Worm (Caenorhabditis elegans) whole organism, mixed stage, embryonic: ENCODE data around the gene epic-3.
A peak's percentile ranks its signal among the peaks of the same experiment; 100 is the strongest.

Experiments
- M03D4.4 ChIP-seq: sonication (generic microtip); optimal IDR thresholded peaks from 2 replicates; lab custom pipeline; 2017; ENCODE audit warnings: mild to moderate bottlenecking, missing genetic modification characterization, missing compliant biosample characterization
- bed-3 ChIP-seq: fragments of 200-800 bp; sonication (Bioruptor generic); optimal IDR thresholded peaks from 3 replicates; lab custom pipeline; 2018; ENCODE audit warnings: mild to moderate bottlenecking, missing genetic modification characterization, moderate library complexity, missing compliant biosample characterization
- blmp-1 ChIP-seq: fragments of 150-350 bp; optimal IDR thresholded peaks from 2 replicates; lab custom pipeline; 2014; ENCODE audit warnings: missing biosample characterization, missing genetic modification characterization
- ceh-39 ChIP-seq: fragments of 150-350 bp; optimal IDR thresholded peaks from 2 replicates; lab custom pipeline; 2014; ENCODE audit warnings: missing biosample characterization, missing genetic modification characterization
- ceh-43 ChIP-seq: fragments of 200-800 bp; sonication (Bioruptor generic); optimal IDR thresholded peaks from 2 replicates; lab custom pipeline; 2018; ENCODE audit warnings: mild to moderate bottlenecking, missing genetic modification characterization, moderate library complexity, missing compliant biosample characterization
- ceh-83 ChIP-seq: fragments of 200-800 bp; sonication (Bioruptor generic); optimal IDR thresholded peaks from 2 replicates; lab custom pipeline; 2018; ENCODE audit warnings: mild to moderate bottlenecking, missing genetic modification characterization, missing compliant biosample characterization
- ces-1 ChIP-seq: fragments of 150-350 bp; optimal IDR thresholded peaks from 2 replicates; lab custom pipeline; 2014; ENCODE audit warnings: missing biosample characterization, missing genetic modification reagents, missing genetic modification characterization
- cnd-1 ChIP-seq: fragments of 200-800 bp; sonication (Bioruptor generic); optimal IDR thresholded peaks from 2 replicates; lab custom pipeline; 2018; ENCODE audit warnings: mild to moderate bottlenecking, missing genetic modification characterization, missing compliant biosample characterization
- drap-1 ChIP-seq: fragments of 200-800 bp; sonication (Bioruptor generic); optimal IDR thresholded peaks from 3 replicates; lab custom pipeline; 2018; ENCODE audit warnings: mild to moderate bottlenecking, missing genetic modification characterization, missing compliant biosample characterization
- elt-1 ChIP-seq: sonication (generic microtip); optimal IDR thresholded peaks from 2 replicates; lab custom pipeline; 2017; ENCODE audit warnings: missing genetic modification characterization, mild to moderate bottlenecking, missing compliant biosample characterization, antibody characterized with exemption, moderate library complexity, borderline replicate concordance; ENCODE audit not compliant: insufficient read depth
- elt-3 ChIP-seq: fragments of 150-350 bp; optimal IDR thresholded peaks from 2 replicates; lab custom pipeline; 2014; ENCODE audit warnings: missing biosample characterization, missing genetic modification characterization
- ham-2 ChIP-seq: fragments of 200-800 bp; sonication (Bioruptor generic); optimal IDR thresholded peaks from 2 replicates; lab custom pipeline; 2018; ENCODE audit warnings: mild to moderate bottlenecking, missing genetic modification characterization, missing compliant biosample characterization
- hlh-1 ChIP-seq: fragments of 150-350 bp; optimal IDR thresholded peaks from 2 replicates; lab custom pipeline; 2014; ENCODE audit warnings: missing biosample characterization, missing genetic modification reagents, missing genetic modification characterization
- lin-32 ChIP-seq: fragments of 200-800 bp; sonication (Bioruptor generic); optimal IDR thresholded peaks from 2 replicates; lab custom pipeline; 2018; ENCODE audit warnings: mild to moderate bottlenecking, missing genetic modification characterization, missing compliant biosample characterization
- lsy-2 ChIP-seq: fragments of 150-350 bp; optimal IDR thresholded peaks from 2 replicates; lab custom pipeline; 2014; ENCODE audit warnings: missing biosample characterization, missing genetic modification characterization
- mep-1 ChIP-seq: fragments of 150-350 bp; optimal IDR thresholded peaks from 2 replicates; lab custom pipeline; 2017; ENCODE audit warnings: missing biosample characterization, missing genetic modification reagents, missing genetic modification characterization, inconsistent platforms
- mls-2 ChIP-seq: sonication (generic microtip); optimal IDR thresholded peaks from 2 replicates; lab custom pipeline; 2016; ENCODE audit warnings: mild to moderate bottlenecking, missing genetic modification characterization, moderate library complexity, missing compliant biosample characterization
- nhr-12 ChIP-seq: fragments of 150-350 bp; optimal IDR thresholded peaks from 2 replicates; lab custom pipeline; 2014; ENCODE audit warnings: missing biosample characterization, missing genetic modification characterization
- nhr-2 ChIP-seq: fragments of 150-350 bp; optimal IDR thresholded peaks from 2 replicates; lab custom pipeline; 2014; ENCODE audit warnings: missing biosample characterization, missing genetic modification characterization
- nhr-28 ChIP-seq: fragments of 150-350 bp; optimal IDR thresholded peaks from 2 replicates; lab custom pipeline; 2014; ENCODE audit warnings: missing biosample characterization, missing genetic modification characterization
- nhr-76 ChIP-seq: sonication (generic microtip); optimal IDR thresholded peaks from 2 replicates; lab custom pipeline; 2017; ENCODE audit warnings: missing biosample characterization, missing genetic modification characterization
- snpc-4 ChIP-seq: fragments of 150-350 bp; optimal IDR thresholded peaks from 2 replicates; lab custom pipeline; 2014; ENCODE audit warnings: missing biosample characterization, missing genetic modification characterization
- sptf-1 ChIP-seq: sonication (generic microtip); optimal IDR thresholded peaks from 2 replicates; lab custom pipeline; 2017; ENCODE audit warnings: mild to moderate bottlenecking, missing genetic modification characterization, moderate library complexity, missing compliant biosample characterization
- tbx-8 ChIP-seq: fragments of 200-800 bp; sonication (Bioruptor generic); optimal IDR thresholded peaks from 2 replicates; lab custom pipeline; 2018; ENCODE audit warnings: mild to moderate bottlenecking, missing genetic modification characterization, moderate library complexity, missing compliant biosample characterization
- unc-120 ChIP-seq: sonication (generic microtip); optimal IDR thresholded peaks from 2 replicates; lab custom pipeline; 2017; ENCODE audit warnings: missing genetic modification characterization, missing compliant biosample characterization; ENCODE audit not compliant: poor library complexity, severe bottlenecking
- unc-39 ChIP-seq: fragments of 150-350 bp; optimal IDR thresholded peaks from 2 replicates; lab custom pipeline; 2014; ENCODE audit warnings: missing biosample characterization, missing genetic modification characterization
- zip-8 ChIP-seq: fragments of 150-350 bp; optimal IDR thresholded peaks from 2 replicates; lab custom pipeline; 2014; ENCODE audit warnings: missing biosample characterization, missing genetic modification characterization
- ztf-11 ChIP-seq: fragments of 150-350 bp; optimal IDR thresholded peaks from 2 replicates; lab custom pipeline; 2014; ENCODE audit warnings: missing biosample characterization, missing genetic modification characterization

The epic-3 gene

ce11 chrIV:1699599-1699998 is 24.6 kb downstream of the epic-3 start, which contains the start of gene bus-2:
TSS of gene bus-2 (plus strand) at chrIV:1699899.
- TF ChIP-seq lin-32 (GFP tag; lab: Kevin White, UChicago) (no peak), zip-8 (no peak), nhr-12 (tag; lab: Kevin White, UChicago) (no peak), unc-39 (tag; lab: Kevin White, UChicago) (no peak), ceh-83 (GFP tag; lab: Kevin White, UChicago) (no peak), tbx-8 (GFP tag; lab: Kevin White, UChicago) (no peak), blmp-1 (no peak), drap-1 (no peak), cnd-1 (tag; lab: Kevin White, UChicago) (no peak)
- TF ChIP-seq, all 35 proteins: peak for 0

- peak; percentile 63 for TF ChIP-seq ces-1 (GFP tag; lab: Kevin White, UChicago)
- TF ChIP-seq sptf-1 (tag; lab: Kevin White, UChicago): no peak
Measured at ce11 chrIV:1691651-1692050, 32.5 kb downstream of the epic-3 start.

- TF ChIP-seq tbx-8 (GFP tag; lab: Kevin White, UChicago): peak; percentile 34
- TF ChIP-seq ceh-39 (tag; lab: Kevin White, UChicago): no peak
- TF ChIP-seq sptf-1 (tag; lab: Kevin White, UChicago): peak; percentile 70
- TF ChIP-seq mls-2 (tag; lab: Kevin White, UChicago): no peak
- no peak for TF ChIP-seq hlh-1 (tag; lab: Kevin White, UChicago)
- TF ChIP-seq ham-2: no peak
- TF ChIP-seq lin-32 (GFP tag; lab: Kevin White, UChicago): peak; percentile 8
- TF ChIP-seq elt-1 (tag; lab: Kevin White, UChicago): no peak
- no peak for TF ChIP-seq lsy-2 (tag; lab: Kevin White, UChicago)
- peak; percentile 18 for TF ChIP-seq cnd-1 (tag; lab: Kevin White, UChicago)
- TF ChIP-seq ztf-11 (tag; lab: Kevin White, UChicago): no peak
- no peak for TF ChIP-seq snpc-4 (tag; lab: Kevin White, UChicago)
- TF ChIP-seq mep-1: no peak
- TF ChIP-seq nhr-28 (tag; lab: Kevin White, UChicago): no peak
- TF ChIP-seq M03D4.4: peak; percentile 6
- TF ChIP-seq nhr-2 (tag; lab: Kevin White, UChicago): no peak
- TF ChIP-seq ceh-43: no peak
Measured at ce11 chrIV:1687151-1687550, 37.0 kb downstream of the epic-3 start.

ce11 chrIV:1682066-1682465 is 42.1 kb downstream of the epic-3 start, which contains the start of gene Y41D4B.24:
TSS of gene Y41D4B.24 (minus strand) at chrIV:1682166.
- no peak for TF ChIP-seq ceh-83 (GFP tag; lab: Kevin White, UChicago)
- TF ChIP-seq blmp-1: no peak
- no peak for TF ChIP-seq lsy-2 (tag; lab: Kevin White, UChicago)
- no peak for TF ChIP-seq elt-3 (tag; lab: Kevin White, UChicago)

- TF ChIP-seq unc-120 (no peak), ceh-39 (tag; lab: Kevin White, UChicago) (no peak), bed-3 (no peak), nhr-76 (tag; lab: Kevin White, UChicago) (no peak), mep-1 (no peak), lsy-2 (tag; lab: Kevin White, UChicago) (no peak)
Measured at ce11 chrIV:1679227-1679626, 45.0 kb downstream of the epic-3 start.

ce11 chrIV:1676926-1677325 is 47.3 kb downstream of the epic-3 start:
- no peak for TF ChIP-seq mep-1
